Worm (Caenorhabditis elegans): ENCODE results near the gene fkh-8.

DNA sequence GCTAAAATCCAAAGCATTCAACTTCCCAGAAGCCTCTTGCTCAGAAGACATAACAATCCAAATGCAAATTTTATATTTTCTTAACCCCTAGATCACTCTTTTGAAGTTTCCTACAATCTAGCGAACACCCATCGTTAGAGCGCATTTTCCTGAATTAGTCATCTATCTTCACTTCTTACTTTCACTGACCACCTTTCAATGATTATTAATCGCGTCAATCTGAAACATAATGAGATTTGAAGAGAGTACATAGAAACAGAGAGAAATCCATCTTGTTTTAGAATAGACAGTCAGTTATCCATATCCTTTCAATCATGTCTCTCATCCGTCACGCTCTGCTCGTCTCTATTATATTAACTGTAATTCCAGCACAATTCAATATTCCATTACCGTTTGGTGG, 20.0 kb downstream of the fkh-8 start, which contains the start of gene F40H3.3:
- TF ChIP-seq tab-1 (GFP tag; IDR thresholded peaks at IDR 0.05): no peak
- no peak for TF ChIP-seq flt-1 (GFP tag; IDR thresholded peaks at IDR 0.05)
- TF ChIP-seq ztf-29 (GFP tag; IDR thresholded peaks at IDR 0.05): no peak
- no peak for TF ChIP-seq med-1 (GFP tag; optimal IDR thresholded peaks at IDR 0.05; ENCODE audit: insufficient read depth)
- no peak for TF ChIP-seq ztf-23 (GFP tag; IDR thresholded peaks at IDR 0.05)
- no peak for TF ChIP-seq T22C8.4 (GFP tag; IDR thresholded peaks at IDR 0.05)
- no peak for TF ChIP-seq ref-1 (GFP tag; conservative IDR thresholded peaks at IDR 0.05)
- TF ChIP-seq klf-2 (GFP tag; conservative IDR thresholded peaks at IDR 0.05): no peak
- no peak for TF ChIP-seq cog-1 (tag; optimal IDR thresholded peaks at IDR 0.05)
